Worm (Caenorhabditis elegans) whole organism, mixed stage, embryonic: ENCODE measurements around the gene C29H12.6.

ENCODE experiments used
- ceh-43 ChIP-seq: fragments of 200-800 bp; sonication (Bioruptor generic); optimal IDR thresholded peaks from 2 replicates; lab custom pipeline; 2018; ENCODE audit warnings: mild to moderate bottlenecking, missing genetic modification characterization, moderate library complexity, missing compliant biosample characterization
- nhr-237 ChIP-seq: fragments of 150-350 bp; optimal IDR thresholded peaks from 2 replicates; lab custom pipeline; 2014; ENCODE audit warnings: missing biosample characterization, missing genetic modification characterization
- unc-39 ChIP-seq: fragments of 150-350 bp; optimal IDR thresholded peaks from 2 replicates; lab custom pipeline; 2014; ENCODE audit warnings: missing biosample characterization, missing genetic modification characterization
- unc-62 ChIP-seq: fragments of 150-350 bp; optimal IDR thresholded peaks from 2 replicates; lab custom pipeline; 2014; ENCODE audit warnings: missing biosample characterization, missing genetic modification reagents, missing genetic modification characterization
- ztf-11 ChIP-seq: fragments of 150-350 bp; optimal IDR thresholded peaks from 2 replicates; lab custom pipeline; 2014; ENCODE audit warnings: missing biosample characterization, missing genetic modification characterization

DNA sequence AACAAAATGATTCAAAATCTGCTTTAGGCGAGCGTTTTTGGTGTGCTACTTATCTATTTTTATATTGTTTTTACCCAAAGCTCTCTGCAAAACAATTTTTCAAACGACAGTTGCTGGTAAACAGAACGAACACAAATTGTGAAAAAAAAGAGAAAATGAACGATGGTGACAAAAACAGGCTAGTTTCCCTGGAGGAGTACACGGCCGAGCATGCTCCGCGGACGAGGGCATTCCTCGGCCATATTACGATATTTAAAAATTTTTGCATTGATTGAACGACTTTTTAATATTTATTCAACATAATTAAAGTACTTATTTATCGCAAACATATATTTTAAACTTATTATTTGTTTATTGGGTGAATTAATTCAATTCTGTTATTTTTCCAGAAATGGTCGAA lies 20.6 kb downstream of the C29H12.6 start, which contains the start of the genes tpp-2 and rbbp-5:
- no peak for TF ChIP-seq nhr-237 (tag; lab: Kevin White, UChicago)
- TF ChIP-seq ztf-11 (tag; lab: Kevin White, UChicago): no peak
- TF ChIP-seq ceh-43 (GFP tag; lab: Kevin White, UChicago): no peak
- no peak for TF ChIP-seq unc-62 (GFP tag; lab: Kevin White, UChicago)
- no peak for TF ChIP-seq unc-39 (tag; lab: Kevin White, UChicago)
